Worm (Caenorhabditis elegans) whole organism, late embryonic: ENCODE measurements around the gene F19C7.3.

Experiments used
- ama-1 ChIP-seq: fragments of 150-350 bp; optimal IDR thresholded peaks from 2 replicates; lab custom pipeline; 2014
- fkh-6 ChIP-seq: sonication (generic microtip); optimal IDR thresholded peaks from 2 replicates; lab custom pipeline; 2016; ENCODE audit warnings: missing genetic modification characterization, missing compliant biosample characterization
- nfya-1 ChIP-seq: sonication (generic microtip); optimal IDR thresholded peaks from 2 replicates; lab custom pipeline; 2017; ENCODE audit warnings: missing genetic modification characterization, mild to moderate bottlenecking, missing compliant biosample characterization, antibody characterized with exemption, moderate library complexity
- nhr-11 ChIP-seq: fragments of 150-350 bp; optimal IDR thresholded peaks from 2 replicates; lab custom pipeline; 2014; ENCODE audit warnings: missing biosample characterization, missing genetic modification characterization
- pqm-1 ChIP-seq: sonication (generic microtip); optimal IDR thresholded peaks from 2 replicates; lab custom pipeline; 2016; ENCODE audit warnings: missing genetic modification characterization, missing compliant biosample characterization
- sox-4 ChIP-seq: sonication (generic microtip); optimal IDR thresholded peaks from 2 replicates; lab custom pipeline; 2017; ENCODE audit warnings: mild to moderate bottlenecking, missing genetic modification characterization, inconsistent platforms, missing compliant biosample characterization
- tbx-2 ChIP-seq: sonication (generic microtip); optimal IDR thresholded peaks from 2 replicates; lab custom pipeline; 2016; ENCODE audit warnings: missing genetic modification characterization, missing compliant biosample characterization

ce11 chrIV:4599352-4600004 is 2.6 kb downstream of the F19C7.3 start, which contains the start of gene F19C7.2:
- TF ChIP-seq ama-1 (lab: Kevin White, UChicago): no peak
- no peak for TF ChIP-seq nfya-1 (tag; lab: Kevin White, UChicago)
- no peak for TF ChIP-seq fkh-6
- no peak for TF ChIP-seq sox-4 (tag; lab: Kevin White, UChicago)
- TF ChIP-seq nhr-11: no peak
- no peak for TF ChIP-seq pqm-1 (tag; lab: Kevin White, UChicago)
- TF ChIP-seq tbx-2 (tag; lab: Kevin White, UChicago): no peak
